Fruit fly (Drosophila melanogaster): ENCODE data around the gene CadN.

DNA sequence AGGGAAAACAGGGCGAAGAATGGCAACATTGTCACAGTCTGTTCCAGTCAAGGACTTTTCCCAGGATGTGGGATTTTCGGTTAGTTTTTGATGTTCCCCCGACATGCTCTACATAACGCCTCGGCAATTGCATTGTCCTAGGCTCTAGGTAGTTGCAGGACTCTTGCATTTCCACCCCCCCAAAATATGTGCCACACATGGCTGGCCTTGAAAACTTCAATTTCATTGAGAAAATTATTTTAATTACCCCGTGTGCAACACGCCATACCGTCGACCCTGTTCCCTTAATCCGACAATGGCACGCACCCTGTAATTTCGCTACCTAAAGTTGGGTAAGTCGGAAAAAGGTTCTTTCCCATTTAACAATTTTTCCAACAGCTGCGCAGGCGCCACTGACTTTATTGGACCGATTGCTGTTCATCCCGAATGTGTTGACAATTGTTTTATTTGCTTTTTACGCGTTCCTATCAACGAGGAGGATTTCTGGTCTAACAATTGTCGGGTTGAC is 37.7 kb downstream of the CadN start:
- TF ChIP-seq Hr78 (GFP tag; optimal IDR thresholded peaks at IDR 0.05) (no peak), pan (optimal IDR thresholded peaks at IDR 0.05) (no peak)
